Worm (Caenorhabditis elegans) whole organism, young adult: ENCODE data around the gene F13D12.10.

ENCODE experiments used
- B0035.1 ChIP-seq: sonication (generic microtip); optimal IDR thresholded peaks from 2 replicates; lab custom pipeline; 2016; ENCODE audit warnings: missing genetic modification characterization, mild to moderate bottlenecking, missing compliant biosample characterization, missing genotype, missing genetic modification reagents
- D2030.7 ChIP-seq: fragments of 200-800 bp; sonication (Bioruptor generic); IDR thresholded peaks from 2 replicates; pipeline ENCODE4 v1.3.6; 2022; ENCODE audit warnings: missing genetic modification reagents, missing genetic modification characterization, missing compliant biosample characterization
- F22D6.2 ChIP-seq: sonication (generic microtip); optimal IDR thresholded peaks from 2 replicates; lab custom pipeline; 2016; ENCODE audit warnings: mild to moderate bottlenecking, missing genetic modification characterization, missing compliant biosample characterization
- F52B5.7 ChIP-seq: sonication (generic microtip); optimal IDR thresholded peaks from 2 replicates; lab custom pipeline; 2016; ENCODE audit warnings: mild to moderate bottlenecking, missing genetic modification characterization, missing compliant biosample characterization
- F55B11.4 ChIP-seq: sonication (generic microtip); optimal IDR thresholded peaks from 2 replicates; lab custom pipeline; 2016; ENCODE audit warnings: missing compliant biosample characterization, missing genetic modification characterization, borderline replicate concordance; ENCODE audit not compliant: insufficient read depth
- T07F8.4 ChIP-seq: sonication (generic microtip); optimal IDR thresholded peaks from 2 replicates; lab custom pipeline; 2016; ENCODE audit warnings: mild to moderate bottlenecking, missing genetic modification characterization, moderate library complexity, missing compliant biosample characterization
- Y53F4B.3 ChIP-seq: fragments of 200-800 bp; sonication (Bioruptor generic); IDR thresholded peaks from 2 replicates; pipeline ENCODE4 v1.3.6; 2022; ENCODE audit warnings: missing genetic modification reagents, missing genetic modification characterization, missing compliant biosample characterization
- Y79H2A.3 ChIP-seq: fragments of 200-800 bp; sonication (Bioruptor generic); conservative IDR thresholded peaks from 2 replicates; pipeline ENCODE4 v1.3.6; 2022; ENCODE audit warnings: missing genetic modification reagents, missing genetic modification characterization, missing compliant biosample characterization
- akir-1 ChIP-seq: fragments of 200-800 bp; sonication (Bioruptor generic); optimal IDR thresholded peaks from 2 replicates; lab custom pipeline; 2018; ENCODE audit warnings: mild to moderate bottlenecking, missing genetic modification characterization, moderate library complexity, missing compliant biosample characterization
- atf-7 ChIP-seq: sonication (generic microtip); optimal IDR thresholded peaks from 2 replicates; lab custom pipeline; 2017; ENCODE audit warnings: mild to moderate bottlenecking, missing genetic modification characterization, missing compliant biosample characterization
- athp-1 ChIP-seq: sonication (generic microtip); optimal IDR thresholded peaks from 2 replicates; lab custom pipeline; 2017; ENCODE audit warnings: mild to moderate bottlenecking, missing genetic modification characterization, missing compliant biosample characterization
- cebp-1 ChIP-seq, 2 experiments: fragments of 200-800 bp in 1 of 2; sonication (Bioruptor generic) in 1 of 2; sonication (generic microtip) in 1 of 2; IDR thresholded peaks in 1 of 2; optimal IDR thresholded peaks in 1 of 2; 2 replicates each; pipeline versions ENCODE4 v1.3.6 to Lab custom; 2017 to 2022; ENCODE audit warnings: missing compliant biosample characterization in 2 of 2, missing genetic modification characterization in 2 of 2, mild to moderate bottlenecking in 1 of 2, missing genetic modification reagents in 1 of 2, moderate library complexity in 1 of 2
- ceh-27 ChIP-seq: fragments of 200-800 bp; sonication (Bioruptor generic); optimal IDR thresholded peaks from 2 replicates; lab custom pipeline; 2018; ENCODE audit warnings: mild to moderate bottlenecking, missing genetic modification characterization, moderate library complexity, missing compliant biosample characterization
- die-1 ChIP-seq: sonication (generic microtip); optimal IDR thresholded peaks from 2 replicates; lab custom pipeline; 2016; ENCODE audit warnings: missing genotype, mild to moderate bottlenecking, missing genetic modification characterization, missing compliant biosample characterization
- efl-1 ChIP-seq: fragments of 150-350 bp; optimal IDR thresholded peaks from 2 replicates; lab custom pipeline; 2014; ENCODE audit warnings: missing biosample characterization, missing genetic modification reagents, missing genetic modification characterization
- egl-18 ChIP-seq: fragments of 200-800 bp; sonication (Bioruptor generic); IDR thresholded peaks from 2 replicates; pipeline ENCODE4 v1.3.6; 2022; ENCODE audit warnings: missing genetic modification reagents, missing genetic modification characterization, missing compliant biosample characterization
- egl-44 ChIP-seq: fragments of 200-800 bp; sonication (Bioruptor generic); IDR thresholded peaks from 2 replicates; pipeline ENCODE4 v1.3.6; 2022; ENCODE audit warnings: missing genetic modification reagents, missing genetic modification characterization, missing compliant biosample characterization
- ekl-4 ChIP-seq: fragments of 200-800 bp; sonication (Bioruptor generic); IDR thresholded peaks from 2 replicates; pipeline ENCODE4 v1.3.6; 2022; ENCODE audit warnings: missing genetic modification reagents, missing genetic modification characterization, missing compliant biosample characterization
- ets-4 ChIP-seq: fragments of 200-800 bp; sonication (Bioruptor generic); optimal IDR thresholded peaks from 2 replicates; lab custom pipeline; 2018; ENCODE audit warnings: mild to moderate bottlenecking, missing genetic modification characterization, missing compliant biosample characterization
- fkh-3 ChIP-seq: sonication (generic microtip); optimal IDR thresholded peaks from 2 replicates; lab custom pipeline; 2016; ENCODE audit warnings: mild to moderate bottlenecking, missing genetic modification characterization, missing compliant biosample characterization
- gei-17 ChIP-seq: fragments of 200-800 bp; sonication (Bioruptor generic); optimal IDR thresholded peaks from 2 replicates; lab custom pipeline; 2018; ENCODE audit warnings: mild to moderate bottlenecking, missing genetic modification characterization, missing compliant biosample characterization
- hlh-12 ChIP-seq: sonication (generic microtip); optimal IDR thresholded peaks from 2 replicates; lab custom pipeline; 2016; ENCODE audit warnings: missing genetic modification characterization, missing compliant biosample characterization
- hmg-20 ChIP-seq: fragments of 200-800 bp; sonication (Bioruptor generic); IDR thresholded peaks from 2 replicates; pipeline ENCODE4 v1.3.6; 2022; ENCODE audit warnings: missing genetic modification reagents, missing genetic modification characterization, missing compliant biosample characterization
- hsf-1 ChIP-seq: fragments of 200-800 bp; sonication (Bioruptor generic); IDR thresholded peaks from 2 replicates; pipeline ENCODE4 v1.3.6; 2022; ENCODE audit warnings: missing genetic modification reagents, missing genetic modification characterization, missing compliant biosample characterization
- let-607 ChIP-seq, 2 experiments: fragments of 200-800 bp in 1 of 2; sonication (Bioruptor generic) in 1 of 2; sonication (generic microtip) in 1 of 2; optimal IDR thresholded peaks; 2 replicates each; lab custom pipeline; 2016 to 2018; ENCODE audit warnings: mild to moderate bottlenecking in 2 of 2, missing compliant biosample characterization in 2 of 2, missing genetic modification characterization in 2 of 2, moderate library complexity in 2 of 2, missing genotype in 1 of 2
- lin-35 ChIP-seq, 3 experiments: fragments of 150-350 bp in 2 of 3; sonication (generic microtip) in 1 of 3; optimal IDR thresholded peaks; 2 replicates each; lab custom pipeline; 2014 to 2018; ENCODE audit warnings: missing biosample characterization in 3 of 3, missing genetic modification characterization in 3 of 3, missing genetic modification reagents in 3 of 3
- lir-1 ChIP-seq: fragments of 200-800 bp; sonication (Bioruptor generic); conservative IDR thresholded peaks from 2 replicates; pipeline ENCODE4 v1.3.6; 2022; ENCODE audit warnings: missing genetic modification reagents, missing genetic modification characterization, missing compliant biosample characterization
- nfyb-1 ChIP-seq: fragments of 200-800 bp; sonication (Bioruptor generic); IDR thresholded peaks from 2 replicates; pipeline ENCODE4 v1.3.6; 2022; ENCODE audit warnings: missing genetic modification reagents, missing genetic modification characterization, missing compliant biosample characterization
- nhr-120 ChIP-seq: fragments of 200-800 bp; sonication (Bioruptor generic); IDR thresholded peaks from 2 replicates; pipeline ENCODE4 v1.3.6; 2022; ENCODE audit warnings: missing genetic modification characterization, missing compliant biosample characterization
- nhr-27 ChIP-seq: fragments of 200-800 bp; sonication (Bioruptor generic); optimal IDR thresholded peaks from 2 replicates; lab custom pipeline; 2018; ENCODE audit warnings: mild to moderate bottlenecking, missing genetic modification characterization, moderate library complexity, missing compliant biosample characterization
- nhr-80 ChIP-seq: sonication (generic microtip); optimal IDR thresholded peaks from 2 replicates; lab custom pipeline; 2016; ENCODE audit warnings: missing genetic modification characterization, missing compliant biosample characterization
- pbrm-1 ChIP-seq: fragments of 200-800 bp; sonication (Bioruptor generic); IDR thresholded peaks from 2 replicates; pipeline ENCODE4 v1.3.6; 2022; ENCODE audit warnings: missing genetic modification reagents, missing genetic modification characterization, missing compliant biosample characterization
- repo-1 ChIP-seq: sonication (generic microtip); optimal IDR thresholded peaks from 2 replicates; lab custom pipeline; 2017; ENCODE audit warnings: mild to moderate bottlenecking, missing genetic modification characterization, missing compliant biosample characterization
- sea-2 ChIP-seq: fragments of 200-800 bp; sonication (Bioruptor generic); IDR thresholded peaks from 2 replicates; pipeline ENCODE4 v1.3.6; 2022; ENCODE audit warnings: missing genetic modification characterization, missing compliant biosample characterization
- snpc-1.1 ChIP-seq: sonication (generic microtip); optimal IDR thresholded peaks from 2 replicates; lab custom pipeline; 2017; ENCODE audit warnings: missing genetic modification characterization, mild to moderate bottlenecking, missing compliant biosample characterization, antibody characterized with exemption, moderate library complexity, missing genotype, missing genetic modification reagents; ENCODE audit not compliant: insufficient read depth
- snpc-1.3 ChIP-seq: sonication (generic microtip); optimal IDR thresholded peaks from 2 replicates; lab custom pipeline; 2017; ENCODE audit warnings: missing genetic modification characterization, mild to moderate bottlenecking, missing compliant biosample characterization, antibody characterized with exemption, moderate library complexity, missing genotype, missing genetic modification reagents; ENCODE audit not compliant: insufficient read depth
- snpc-4 ChIP-seq, 5 experiments: fragments of 150-350 bp in 1 of 5; sonication (generic microtip) in 4 of 5; optimal IDR thresholded peaks; 2 replicates each; lab custom pipeline; 2014 to 2018; ENCODE audit warnings: missing genetic modification characterization in 5 of 5, missing biosample characterization in 3 of 5, antibody characterized with exemption in 2 of 5, mild to moderate bottlenecking in 2 of 5, missing compliant biosample characterization in 2 of 5, missing genotype in 2 of 5, moderate library complexity in 2 of 5, missing genetic modification reagents in 1 of 5
- zfh-2 ChIP-seq: fragments of 200-800 bp; sonication (Bioruptor generic); conservative IDR thresholded peaks from 2 replicates; pipeline ENCODE4 v1.3.6; 2022; ENCODE audit warnings: missing genetic modification reagents, missing genetic modification characterization, missing compliant biosample characterization
- ztf-3 ChIP-seq: fragments of 200-800 bp; sonication (Bioruptor generic); optimal IDR thresholded peaks from 2 replicates; lab custom pipeline; 2018; ENCODE audit warnings: mild to moderate bottlenecking, missing genetic modification characterization, missing compliant biosample characterization
- ztf-6 ChIP-seq: fragments of 200-800 bp; sonication (Bioruptor generic); IDR thresholded peaks from 2 replicates; pipeline ENCODE4 v1.3.6; 2022; ENCODE audit warnings: missing genetic modification reagents, missing genetic modification characterization, missing compliant biosample characterization

Gene F13D12.10

DNA sequence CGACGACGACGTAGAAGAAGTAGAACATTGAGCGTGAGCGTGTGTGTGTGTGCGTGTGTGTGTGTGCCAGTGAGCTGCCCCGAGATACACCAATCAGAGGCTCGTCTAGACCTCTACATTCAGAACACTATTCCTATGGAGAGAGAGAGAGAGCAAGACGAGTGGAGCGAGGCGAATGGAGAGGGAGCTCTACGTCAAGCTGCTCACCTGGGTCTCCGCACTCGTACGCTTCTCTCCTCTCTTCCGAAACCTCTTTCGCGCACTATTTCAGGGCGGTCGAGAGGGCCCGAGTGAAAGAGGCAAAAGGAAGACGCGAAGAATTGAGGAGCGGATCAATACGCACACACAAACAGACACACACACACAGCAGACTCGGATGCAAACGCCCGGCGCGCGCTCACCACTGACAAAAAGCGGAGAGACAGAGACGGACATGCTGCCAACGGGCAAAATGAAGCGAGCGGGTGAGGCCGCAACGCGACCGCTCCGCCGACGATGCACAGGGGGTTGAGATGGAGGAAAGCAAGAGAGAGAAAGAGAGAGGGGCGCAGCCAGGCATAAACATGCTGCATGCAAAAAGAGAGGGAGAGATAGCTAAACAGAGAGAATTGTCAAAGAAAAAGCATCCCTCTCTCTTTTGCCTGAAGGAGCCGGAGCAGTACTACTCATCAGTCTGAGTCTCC is 36.0 kb downstream of the F13D12.10 start (continued):
- TF ChIP-seq nhr-80 (peak; percentile 83), ztf-6 (GFP tag; lab: Robert Waterston, UW) (no peak), fkh-3 (tag; lab: Kevin White, UChicago) (no peak), ets-4 (GFP tag; lab: Kevin White, UChicago) (no peak), die-1 (peak; percentile 60), nhr-27 (no peak)
- TF ChIP-seq, all 124 proteins: peak for 48

DNA sequence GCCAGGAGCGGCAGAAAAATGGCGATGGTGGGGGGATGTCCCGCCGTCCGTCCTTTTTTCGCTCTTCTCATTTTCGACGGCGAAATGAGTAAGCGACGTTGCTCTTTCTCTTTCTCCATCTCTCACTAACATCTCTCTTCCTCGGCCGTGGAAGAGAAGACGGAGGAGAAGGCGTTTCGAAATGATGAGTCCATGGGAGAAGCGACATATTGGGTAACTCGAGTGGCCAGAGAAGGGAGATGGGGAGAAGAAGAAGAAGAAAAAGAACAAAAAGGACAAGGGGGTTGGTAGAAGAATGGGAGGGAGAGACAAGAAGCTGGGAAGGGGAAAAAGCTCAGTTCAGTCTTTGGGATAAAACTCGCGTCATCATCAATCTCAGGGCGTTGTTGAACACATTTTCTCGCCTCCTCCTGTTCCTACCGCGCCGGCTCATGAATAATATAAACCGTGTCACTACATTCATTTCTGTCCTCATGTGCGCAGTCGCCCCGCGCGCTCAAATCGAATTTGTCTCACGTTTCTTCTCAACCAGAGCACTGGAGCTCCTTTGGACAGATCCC is 38.1 kb downstream of the F13D12.10 start:
- peak; percentile 25 for TF ChIP-seq ceh-27
- TF ChIP-seq F22D6.2 = no peak
- TF ChIP-seq zfh-2 = peak; percentile 62
- TF ChIP-seq lin-35 (GFP tag; optimal IDR thresholded peaks at IDR 0.05; lab: Kevin White, UChicago) = peak in 1 of 3 experiments; percentile 23
- TF ChIP-seq cebp-1 (GFP tag; IDR thresholded peaks at IDR 0.05; lab: Robert Waterston, UW) = no peak
- peak; percentile 63 for TF ChIP-seq cebp-1 (tag; optimal IDR thresholded peaks at IDR 0.05; lab: Kevin White, UChicago)

DNA sequence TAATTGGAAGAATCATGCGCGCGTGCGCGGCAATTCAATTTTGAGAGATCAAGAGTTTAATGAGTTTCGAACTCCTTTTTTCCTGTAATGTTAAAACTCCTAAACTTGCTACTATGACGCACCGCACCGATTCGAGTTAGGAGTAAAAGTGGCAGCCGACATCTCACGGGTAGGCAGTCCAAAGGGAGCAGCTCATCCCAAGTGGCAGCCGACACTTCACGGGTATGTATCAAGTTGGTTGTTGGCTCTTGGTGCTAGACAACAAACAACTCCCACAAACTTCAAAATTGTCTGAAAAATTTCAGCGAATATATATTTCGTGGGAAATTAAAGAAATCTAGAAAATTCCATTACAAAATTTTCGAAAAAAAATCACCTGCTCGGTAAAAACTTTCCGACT is 39.6 kb downstream of the F13D12.10 start:
- TF ChIP-seq T07F8.4 = no peak
- no peak for TF ChIP-seq atf-7 (tag; lab: Kevin White, UChicago)
- TF ChIP-seq akir-1 = no peak
- no peak for TF ChIP-seq gei-17 (GFP tag; lab: Kevin White, UChicago)
- peak; percentile 16 for TF ChIP-seq snpc-1.1 (tag; lab: Kevin White, UChicago)
- TF ChIP-seq fkh-3 (tag; lab: Kevin White, UChicago) = no peak
- TF ChIP-seq snpc-4 (GFP tag; optimal IDR thresholded peaks at IDR 0.05; lab: Kevin White, UChicago) = no peak
- peak in 3 of 4 experiments; percentile 51 to 79 (median 76) for TF ChIP-seq snpc-4 (tag; optimal IDR thresholded peaks at IDR 0.05; lab: Kevin White, UChicago)
- TF ChIP-seq F22D6.2 = no peak
- TF ChIP-seq hsf-1 = no peak
- no peak for TF ChIP-seq snpc-1.3 (tag; lab: Kevin White, UChicago)

DNA sequence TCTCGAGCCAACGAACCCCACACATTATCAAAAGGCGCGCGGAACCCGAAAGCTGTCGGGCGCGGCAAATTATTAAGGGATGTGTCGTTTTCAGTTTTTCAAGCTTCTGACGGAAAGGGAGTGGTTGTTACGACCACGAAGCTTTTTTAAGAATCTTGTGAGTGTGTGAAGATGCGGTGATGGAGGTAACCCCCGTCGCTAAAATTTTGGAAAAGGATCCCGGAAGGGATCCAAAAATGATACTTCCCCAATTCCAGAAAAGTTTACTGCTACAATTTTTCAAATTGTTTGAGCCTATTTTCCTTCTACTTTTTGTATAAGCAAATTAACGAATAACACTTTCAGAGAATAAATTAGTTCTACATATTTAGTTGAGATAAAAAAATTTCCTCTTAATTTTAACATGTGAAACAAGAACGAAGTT is 43.1 kb downstream of the F13D12.10 start:
- TF ChIP-seq efl-1 (no peak), pbrm-1 (GFP tag; lab: Robert Waterston, UW) (no peak), D2030.7 (0 out of 2 replicates have a peak, but pooled peaks have one; percentile 11), ztf-3 (GFP tag; lab: Kevin White, UChicago) (peak; percentile 49), hlh-12 (tag; lab: Kevin White, UChicago) (no peak), repo-1 (tag; lab: Kevin White, UChicago) (no peak), nfyb-1 (GFP tag; lab: Robert Waterston, UW) (peak; percentile 92), let-607 (tag; optimal IDR thresholded peaks at IDR 0.05; lab: Kevin White, UChicago) (peak in 1 of 2 experiments; percentile 65), athp-1 (tag; lab: Kevin White, UChicago) (peak; percentile 33), F52B5.7 (tag; lab: Kevin White, UChicago) (no peak), egl-44 (peak; percentile 33; the same call in 1 of the 2 replicates), lir-1 (no peak), Y53F4B.3 (GFP tag; lab: Robert Waterston, UW) (no peak), nhr-120 (GFP tag; lab: Robert Waterston, UW) (no peak), egl-18 (GFP tag; lab: Robert Waterston, UW) (no peak), ekl-4 (GFP tag; lab: Robert Waterston, UW) (0 out of 2 replicates have a peak, but pooled peaks have one; percentile 38), sea-2 (no peak), hmg-20 (GFP tag; lab: Robert Waterston, UW) (no peak), fkh-3 (tag; lab: Kevin White, UChicago) (no peak), B0035.1 (tag; lab: Kevin White, UChicago) (no peak), ztf-6 (GFP tag; lab: Robert Waterston, UW) (no peak), F55B11.4 (tag; lab: Kevin White, UChicago) (no peak), F22D6.2 (no peak), Y79H2A.3 (GFP tag; lab: Robert Waterston, UW) (no peak)
